Worm (Caenorhabditis elegans): ENCODE results near the gene str-146.

str-146 gene

ce11 chrV:8067800-8068199 is 27.5 kb downstream of the str-146 start, which contains the start of gene str-140:
TSS of gene str-140 (minus strand) at chrV:8067900.
- TF ChIP-seq nhr-76 (tag; optimal IDR thresholded peaks at IDR 0.05): no peak
- TF ChIP-seq snpc-4 (tag; optimal IDR thresholded peaks at IDR 0.05): no peak
- no peak for TF ChIP-seq nhr-25 (tag; optimal IDR thresholded peaks at IDR 0.05)
- TF ChIP-seq ama-1 (optimal IDR thresholded peaks at IDR 0.05): no peak
- no peak for TF ChIP-seq nhr-43 (tag; optimal IDR thresholded peaks at IDR 0.05; ENCODE audit: poor library complexity, severe bottlenecking)
- no peak for TF ChIP-seq daf-12 (tag; optimal IDR thresholded peaks at IDR 0.05)
- TF ChIP-seq fos-1 (tag; optimal IDR thresholded peaks at IDR 0.05): no peak
- TF ChIP-seq ztf-11 (tag; optimal IDR thresholded peaks at IDR 0.05): no peak
- TF ChIP-seq jun-1 (tag; optimal IDR thresholded peaks at IDR 0.05): no peak
- TF ChIP-seq ceh-9 (tag; optimal IDR thresholded peaks at IDR 0.05): no peak
- TF ChIP-seq fkh-10 (GFP tag; optimal IDR thresholded peaks at IDR 0.05): no peak
- no peak for TF ChIP-seq ceh-82 (tag; optimal IDR thresholded peaks at IDR 0.05)
- no peak for TF ChIP-seq mml-1 (tag; optimal IDR thresholded peaks at IDR 0.05)
- TF ChIP-seq nhr-11 (tag; optimal IDR thresholded peaks at IDR 0.05): no peak
- TF ChIP-seq lsy-12 (tag; optimal IDR thresholded peaks at IDR 0.05): no peak

- no peak for TF ChIP-seq fkh-2 (tag; optimal IDR thresholded peaks at IDR 0.05)
- no peak for TF ChIP-seq nhr-23 (tag; optimal IDR thresholded peaks at IDR 0.05)
- no peak for TF ChIP-seq aly-2 (tag; optimal IDR thresholded peaks at IDR 0.05)
- no peak for TF ChIP-seq lsy-12 (tag; optimal IDR thresholded peaks at IDR 0.05)
- no peak for TF ChIP-seq eor-1 (tag; optimal IDR thresholded peaks at IDR 0.05)
- TF ChIP-seq fkh-10 (GFP tag; optimal IDR thresholded peaks at IDR 0.05): no peak
- TF ChIP-seq elt-2 (tag; optimal IDR thresholded peaks at IDR 0.05): no peak
- TF ChIP-seq jun-1 (tag; optimal IDR thresholded peaks at IDR 0.05): no peak
- no peak for TF ChIP-seq sea-2 (GFP tag; optimal IDR thresholded peaks at IDR 0.05)
- TF ChIP-seq nhr-43 (tag; optimal IDR thresholded peaks at IDR 0.05; ENCODE audit: poor library complexity, severe bottlenecking): no peak
- no peak for TF ChIP-seq nhr-77 (tag; optimal IDR thresholded peaks at IDR 0.05)
- TF ChIP-seq hmg-11 (tag; optimal IDR thresholded peaks at IDR 0.05): no peak
- TF ChIP-seq nhr-25 (tag; optimal IDR thresholded peaks at IDR 0.05): no peak
- no peak for TF ChIP-seq nhr-76 (tag; optimal IDR thresholded peaks at IDR 0.05)
- TF ChIP-seq ceh-28 (tag; optimal IDR thresholded peaks at IDR 0.05): no peak
- no peak for TF ChIP-seq elt-1 (tag; optimal IDR thresholded peaks at IDR 0.05)
- TF ChIP-seq R02D3.7 (tag; optimal IDR thresholded peaks at IDR 0.05): no peak
Observed at ce11 chrV:8062074-8062473, 33.2 kb downstream of the str-146 start, which contains the start of gene str-139. TSS of gene str-139 (minus strand) at chrV:8062174.

- no peak for TF ChIP-seq lsy-12 (tag; optimal IDR thresholded peaks at IDR 0.05)
- no peak for TF ChIP-seq egl-27 (tag; optimal IDR thresholded peaks at IDR 0.05)
- TF ChIP-seq nhr-43 (tag; optimal IDR thresholded peaks at IDR 0.05; ENCODE audit: poor library complexity, severe bottlenecking): no peak
- TF ChIP-seq ztf-11 (tag; optimal IDR thresholded peaks at IDR 0.05): no peak
- no peak for TF ChIP-seq nhr-67 (tag; optimal IDR thresholded peaks at IDR 0.05)
- no peak for TF ChIP-seq eor-1 (tag; optimal IDR thresholded peaks at IDR 0.05)
- no peak for TF ChIP-seq R02D3.7 (tag; optimal IDR thresholded peaks at IDR 0.05)
- TF ChIP-seq skn-1 (tag; optimal IDR thresholded peaks at IDR 0.05): no peak
Observed at ce11 chrV:8058359-8058758, 36.9 kb downstream of the str-146 start, which contains the start of gene str-138. TSS of gene str-138 (plus strand) at chrV:8058659.

DNA sequence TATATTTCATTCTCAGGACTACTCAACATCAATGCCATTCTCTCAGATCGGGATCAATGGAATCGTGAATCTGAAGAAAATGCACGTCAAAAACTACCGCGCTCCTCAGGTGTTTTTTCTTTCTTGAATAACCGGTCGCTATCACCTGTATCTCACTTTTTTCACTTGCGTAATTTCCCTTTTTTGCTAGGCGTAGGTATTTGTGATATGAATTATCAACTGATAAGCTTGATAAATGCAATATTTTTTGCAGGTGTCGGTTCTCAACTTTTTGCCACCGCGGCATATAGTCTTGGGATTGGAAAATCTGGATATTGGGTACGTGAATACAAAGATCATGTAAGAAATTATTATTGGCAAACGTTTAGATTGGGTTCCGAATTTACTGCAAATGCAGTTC is 40.1 kb downstream of the str-146 start:
- TF ChIP-seq fkh-10 (GFP tag; optimal IDR thresholded peaks at IDR 0.05) (no peak), egl-5 (tag; optimal IDR thresholded peaks at IDR 0.05) (no peak), snpc-4 (tag; optimal IDR thresholded peaks at IDR 0.05) (no peak), ZK546.5 (tag; optimal IDR thresholded peaks at IDR 0.05) (no peak)

ce11 chrV:8054130-8054529 is 41.1 kb downstream of the str-146 start, which contains the start of gene ZC513.2:
TSS of gene ZC513.2 (plus strand) at chrV:8054430.
- no peak for TF ChIP-seq hmg-11 (tag; optimal IDR thresholded peaks at IDR 0.05)

- TF ChIP-seq ceh-28 (tag; optimal IDR thresholded peaks at IDR 0.05) (no peak), unc-39 (tag; optimal IDR thresholded peaks at IDR 0.05) (no peak), pqm-1 (tag; optimal IDR thresholded peaks at IDR 0.05) (no peak), hmg-11 (tag; optimal IDR thresholded peaks at IDR 0.05) (no peak), snpc-4 (tag; optimal IDR thresholded peaks at IDR 0.05) (no peak), daf-12 (tag; optimal IDR thresholded peaks at IDR 0.05) (no peak), nfya-1 (tag; optimal IDR thresholded peaks at IDR 0.05; ENCODE audit: insufficient read depth) (no peak), zag-1 (tag; optimal IDR thresholded peaks at IDR 0.05) (no peak), nhr-77 (tag; optimal IDR thresholded peaks at IDR 0.05) (no peak), ZK546.5 (tag; optimal IDR thresholded peaks at IDR 0.05) (no peak)
Observed at ce11 chrV:8051851-8052250, 43.4 kb downstream of the str-146 start, which contains the start of gene sth-1. TSS of gene sth-1 (plus strand) at chrV:8052151.

All from whole organism, L3 larva.